Fruit fly (Drosophila melanogaster) whole organism, embryonic: ENCODE data around the gene CG31495.

ENCODE experiments used
- Bteb2 ChIP-seq: fragments of 200-800 bp; sonication (Bioruptor generic); optimal IDR thresholded peaks from 2 replicates; lab custom pipeline; 2016; ENCODE audit warnings: missing biosample characterization, missing genetic modification characterization
- CG11696 ChIP-seq: fragments of 200-800 bp; sonication (Bioruptor generic); IDR thresholded peaks from 2 replicates; pipeline ENCODE4 v1.3.6; 2022; ENCODE audit warnings: missing biosample characterization, missing genetic modification characterization
- CG12236 ChIP-seq: fragments of 200-800 bp; sonication (Bioruptor generic); optimal IDR thresholded peaks from 2 replicates; lab custom pipeline; 2016; ENCODE audit warnings: missing biosample characterization, missing genetic modification characterization
- CG14860 ChIP-seq: fragments of 200-800 bp; sonication (Bioruptor generic); IDR thresholded peaks from 3 replicates; pipeline ENCODE4 v1.3.6; 2022; ENCODE audit warnings: missing biosample characterization, missing genetic modification characterization; ENCODE audit not compliant: partially characterized antibody
- CG15073 ChIP-seq: fragments of 200-800 bp; sonication (Bioruptor generic); optimal IDR thresholded peaks from 2 replicates; lab custom pipeline; 2016; ENCODE audit warnings: missing biosample characterization, missing genetic modification characterization
- CG15269 ChIP-seq: fragments of 200-800 bp; sonication (Bioruptor generic); optimal IDR thresholded peaks from 2 replicates; lab custom pipeline; 2018; ENCODE audit warnings: missing biosample characterization, mild to moderate bottlenecking, missing genetic modification characterization, moderate library complexity
- CG17328 ChIP-seq: fragments of 200-800 bp; sonication (Bioruptor generic); IDR thresholded peaks from 2 replicates; pipeline ENCODE4 v1.3.6; 2022; ENCODE audit warnings: missing biosample characterization, missing genetic modification characterization
- CG2120 ChIP-seq: fragments of 200-800 bp; sonication (Bioruptor generic); optimal IDR thresholded peaks from 3 replicates; lab custom pipeline; 2016; ENCODE audit warnings: missing biosample characterization, missing genetic modification characterization
- CG3163 ChIP-seq: fragments of 200-800 bp; sonication (Bioruptor generic); optimal IDR thresholded peaks from 3 replicates; lab custom pipeline; 2016; ENCODE audit warnings: missing biosample characterization, missing genetic modification characterization
- CG34224 ChIP-seq: fragments of 200-800 bp; sonication (Bioruptor generic); IDR thresholded peaks from 3 replicates; pipeline ENCODE4 v1.3.6; 2022; ENCODE audit warnings: missing biosample characterization, missing genetic modification characterization; ENCODE audit not compliant: partially characterized antibody
- CG3726 ChIP-seq: fragments of 200-800 bp; sonication (Bioruptor generic); IDR thresholded peaks from 3 replicates; pipeline ENCODE4, ENCODE4 v1.3.6; 2022; ENCODE audit warnings: missing biosample characterization, missing genetic modification characterization
- CG42726 ChIP-seq: fragments of 200-800 bp; sonication (Bioruptor generic); IDR thresholded peaks from 2 replicates; pipeline ENCODE4 v1.3.6; 2022; ENCODE audit warnings: missing biosample characterization, missing genetic modification characterization; ENCODE audit not compliant: partially characterized antibody
- CG4360 ChIP-seq: fragments of 200-800 bp; sonication (Bioruptor generic); IDR thresholded peaks from 2 replicates; pipeline ENCODE4 v1.3.6; 2022; ENCODE audit warnings: missing biosample characterization, missing genetic modification characterization
- CG43689 ChIP-seq: fragments of 200-800 bp; sonication (Bioruptor generic); IDR thresholded peaks from 2 replicates; pipeline ENCODE4 v1.3.6; 2022; ENCODE audit warnings: missing biosample characterization, missing genetic modification characterization
- CG4404 ChIP-seq: fragments of 200-800 bp; sonication (Bioruptor generic); IDR thresholded peaks from 2 replicates; pipeline ENCODE4 v1.3.6; 2022; ENCODE audit warnings: missing biosample characterization, missing genetic modification characterization
- CG5953 ChIP-seq: fragments of 200-800 bp; sonication (Bioruptor generic); IDR thresholded peaks from 2 replicates; pipeline ENCODE4 v1.3.6; 2022; ENCODE audit warnings: missing biosample characterization, missing genetic modification characterization
- CG7556 ChIP-seq: fragments of 200-800 bp; sonication (Bioruptor generic); optimal IDR thresholded peaks from 2 replicates; lab custom pipeline; 2017; ENCODE audit warnings: missing biosample characterization, mild to moderate bottlenecking, missing genetic modification characterization
- CG8765 ChIP-seq: fragments of 200-800 bp; sonication (Bioruptor generic); IDR thresholded peaks from 2 replicates; pipeline ENCODE4 v1.3.6; 2022; ENCODE audit warnings: missing biosample characterization, missing genetic modification characterization
- CG9727 ChIP-seq: fragments of 200-800 bp; sonication (Bioruptor generic); optimal IDR thresholded peaks from 3 replicates; lab custom pipeline; 2017; ENCODE audit warnings: missing biosample characterization, mild to moderate bottlenecking, missing genetic modification characterization
- CkIIα-i1 ChIP-seq: fragments of 200-800 bp; sonication (Bioruptor generic); IDR thresholded peaks from 2 replicates; pipeline ENCODE4 v1.3.6; 2022; ENCODE audit warnings: missing biosample characterization, missing genetic modification characterization
- D ChIP-seq, 2 experiments: fragments of 200-800 bp in 1 of 2; fragments of >200 bp in 1 of 2; sonication (Bioruptor generic) in 1 of 2; optimal IDR thresholded peaks; 2 replicates in 1 of 2; 3 replicates in 1 of 2; lab custom pipeline; 2017; ENCODE audit warnings: mild to moderate bottlenecking in 1 of 2, missing biosample characterization in 1 of 2, missing genetic modification characterization in 1 of 2, missing genetic modification reagents in 1 of 2
- Dek ChIP-seq: fragments of 200-800 bp; sonication (Bioruptor generic); optimal IDR thresholded peaks from 3 replicates; lab custom pipeline; 2019; ENCODE audit warnings: missing biosample characterization, mild to moderate bottlenecking, missing genetic modification characterization, moderate library complexity
- Doc3 ChIP-seq: fragments of 200-800 bp; sonication (Bioruptor generic); IDR thresholded peaks from 3 replicates; pipeline ENCODE4 v1.3.6; 2022; ENCODE audit warnings: missing biosample characterization, missing genetic modification characterization; ENCODE audit not compliant: partially characterized antibody
- E2f2 ChIP-seq: fragments of 200-800 bp; sonication (Bioruptor generic); IDR thresholded peaks from 2 replicates; pipeline ENCODE4 v1.3.6; 2022; ENCODE audit warnings: missing biosample characterization, missing genetic modification characterization
- HLH3B ChIP-seq: fragments of 200-800 bp; sonication (Bioruptor generic); IDR thresholded peaks from 2 replicates; pipeline ENCODE4 v1.3.6; 2022; ENCODE audit warnings: missing biosample characterization, missing genetic modification characterization
- HLH4C ChIP-seq: fragments of 200-800 bp; sonication (Bioruptor generic); IDR thresholded peaks from 3 replicates; pipeline ENCODE4 v1.3.6; 2022; ENCODE audit warnings: missing biosample characterization, missing genetic modification characterization; ENCODE audit not compliant: partially characterized antibody
- Hr51 ChIP-seq, 2 experiments: fragments of 200-800 bp; sonication (Bioruptor generic); optimal IDR thresholded peaks; 2 replicates in 1 of 2; 3 replicates in 1 of 2; lab custom pipeline; 2016 to 2018; ENCODE audit warnings: missing biosample characterization in 2 of 2, missing genetic modification characterization in 2 of 2, mild to moderate bottlenecking in 1 of 2, moderate library complexity in 1 of 2
- NFAT ChIP-seq: fragments of 200-800 bp; sonication (Bioruptor generic); IDR thresholded peaks from 2 replicates; pipeline ENCODE4 v1.3.6; 2022; ENCODE audit warnings: missing biosample characterization, missing genetic modification characterization
- Pdp1 ChIP-seq, 2 experiments: fragments of 200-800 bp; sonication (Bioruptor generic); optimal IDR thresholded peaks; 3 replicates each; lab custom pipeline; 2016; ENCODE audit warnings: missing biosample characterization in 2 of 2, missing genetic modification characterization in 2 of 2, mild to moderate bottlenecking in 1 of 2, moderate library complexity in 1 of 2
- ac ChIP-seq: fragments of 200-800 bp; sonication (Bioruptor generic); optimal IDR thresholded peaks from 3 replicates; lab custom pipeline; 2017; ENCODE audit warnings: missing biosample characterization, mild to moderate bottlenecking, missing genetic modification characterization
- ash1 ChIP-seq: fragments of 200-800 bp; sonication (Bioruptor generic); optimal IDR thresholded peaks from 2 replicates; lab custom pipeline; 2018; ENCODE audit warnings: missing biosample characterization, mild to moderate bottlenecking, missing genetic modification characterization
- bbx ChIP-seq: fragments of 200-800 bp; sonication (Bioruptor generic); IDR thresholded peaks from 2 replicates; pipeline ENCODE4 v1.3.6; 2022; ENCODE audit warnings: missing biosample characterization, missing genetic modification characterization; ENCODE audit not compliant: partially characterized antibody
- chinmo ChIP-seq: fragments of 200-800 bp; sonication (Bioruptor generic); IDR thresholded peaks from 4 replicates; pipeline ENCODE4 v1.3.6; 2022; ENCODE audit warnings: missing biosample characterization, missing genetic modification characterization; ENCODE audit not compliant: partially characterized antibody
- chm ChIP-seq: fragments of 200-800 bp; sonication (Bioruptor generic); IDR thresholded peaks from 2 replicates; pipeline ENCODE4 v1.3.6; 2022; ENCODE audit warnings: missing biosample characterization, missing genetic modification characterization
- ci ChIP-seq: fragments of 200-800 bp; sonication (Bioruptor generic); IDR thresholded peaks from 3 replicates; pipeline ENCODE4 v1.3.6; 2022; ENCODE audit warnings: missing biosample characterization, missing genetic modification characterization
- dan ChIP-seq: fragments of 200-800 bp; sonication (Bioruptor generic); IDR thresholded peaks from 2 replicates; pipeline ENCODE4 v1.3.6; 2022; ENCODE audit warnings: missing biosample characterization, missing genetic modification characterization
- fd96Cb ChIP-seq: fragments of 200-800 bp; sonication (Bioruptor generic); optimal IDR thresholded peaks from 2 replicates; lab custom pipeline; 2018; ENCODE audit warnings: missing biosample characterization, mild to moderate bottlenecking, missing genetic modification characterization, moderate library complexity
- gce ChIP-seq: fragments of 200-800 bp; sonication (Bioruptor generic); IDR thresholded peaks from 3 replicates; pipeline ENCODE4 v1.3.6; 2022; ENCODE audit warnings: missing biosample characterization, missing genetic modification characterization
- inv ChIP-seq: fragments of 200-800 bp; sonication (Bioruptor generic); IDR thresholded peaks from 2 replicates; pipeline ENCODE4 v1.3.6; 2022; ENCODE audit warnings: missing biosample characterization, missing genetic modification characterization; ENCODE audit not compliant: partially characterized antibody
- jumu ChIP-seq: fragments of 200-800 bp; sonication (Bioruptor generic); optimal IDR thresholded peaks from 3 replicates; lab custom pipeline; 2016; ENCODE audit warnings: missing biosample characterization, missing genetic modification characterization
- kay ChIP-seq: fragments of 200-800 bp; sonication (Bioruptor generic); optimal IDR thresholded peaks from 2 replicates; lab custom pipeline; 2016; ENCODE audit warnings: missing biosample characterization, missing genetic modification characterization
- pb ChIP-seq: fragments of 200-800 bp; sonication (Bioruptor generic); optimal IDR thresholded peaks from 3 replicates; lab custom pipeline; 2016; ENCODE audit warnings: missing biosample characterization, missing genetic modification characterization
- pros ChIP-seq: fragments of 200-800 bp; sonication (Bioruptor generic); optimal IDR thresholded peaks from 3 replicates; lab custom pipeline; 2019; ENCODE audit warnings: missing biosample characterization, mild to moderate bottlenecking, missing genetic modification characterization, moderate library complexity
- sc ChIP-seq, 3 experiments: fragments of >200 bp in 2 of 3; fragments of 200-800 bp in 1 of 3; sonication (Bioruptor generic) in 1 of 3; optimal IDR thresholded peaks; 2 replicates in 2 of 3; 3 replicates in 1 of 3; lab custom pipeline; 2017; ENCODE audit warnings: mild to moderate bottlenecking in 1 of 3, missing biosample characterization in 1 of 3, missing genetic modification characterization in 1 of 3, missing genetic modification reagents in 1 of 3
- scrt ChIP-seq: fragments of 200-800 bp; sonication (Bioruptor generic); optimal IDR thresholded peaks from 2 replicates; lab custom pipeline; 2018; ENCODE audit warnings: missing biosample characterization, mild to moderate bottlenecking, missing genetic modification characterization, moderate library complexity
- sens ChIP-seq: fragments of 200-800 bp; sonication (Bioruptor generic); peaks from one replicate; lab custom pipeline; 2016; ENCODE audit warnings: missing biosample characterization, missing genetic modification characterization
- sens-2 ChIP-seq: fragments of 200-800 bp; sonication (Bioruptor generic); IDR thresholded peaks from 2 replicates; pipeline ENCODE4 v1.3.6; 2022; ENCODE audit warnings: missing biosample characterization, missing genetic modification characterization
- trem ChIP-seq: fragments of 200-800 bp; optimal IDR thresholded peaks from 3 replicates; lab custom pipeline; 2019; ENCODE audit warnings: missing biosample characterization, mild to moderate bottlenecking, missing genetic modification characterization, moderate library complexity
- wek ChIP-seq: fragments of 200-800 bp; sonication (Bioruptor generic); optimal IDR thresholded peaks from 3 replicates; lab custom pipeline; 2018; ENCODE audit warnings: missing biosample characterization, mild to moderate bottlenecking, missing genetic modification characterization, moderate library complexity
- zen ChIP-seq: fragments of 200-800 bp; sonication (Bioruptor generic); optimal IDR thresholded peaks from 3 replicates; lab custom pipeline; 2018; ENCODE audit warnings: missing biosample characterization, mild to moderate bottlenecking, missing genetic modification characterization, moderate library complexity

The CG31495 gene

DNA sequence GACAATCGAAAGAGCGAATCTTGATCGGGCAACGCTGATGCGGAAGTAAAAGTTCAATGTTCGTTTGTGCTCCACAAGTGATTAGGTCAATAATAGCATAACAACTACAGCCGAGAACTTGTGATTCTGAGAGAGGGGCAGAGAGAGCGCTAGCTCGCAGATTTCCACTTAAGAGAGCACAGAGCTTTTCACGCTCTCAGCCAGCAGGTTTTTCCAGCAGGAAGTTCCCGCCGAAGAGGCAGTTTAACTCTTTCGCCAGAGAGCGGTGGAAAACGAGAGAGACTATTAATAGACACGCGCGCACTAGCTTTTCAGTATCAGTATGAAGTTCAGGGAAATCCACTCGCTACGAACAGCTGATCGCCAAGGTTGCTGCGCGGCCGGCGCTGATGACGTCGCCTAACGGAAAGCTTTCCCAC lies 24.7 kb downstream of the CG31495 start (continued):
- TF ChIP-seq ash1 (GFP tag; lab: Kevin White, UChicago) (no peak), CG15073 (GFP tag; lab: Kevin White, UChicago) (no peak), fd96Cb (tag; lab: Kevin White, UChicago) (no peak), scrt (GFP tag; lab: Kevin White, UChicago) (no peak), CG3163 (GFP tag; lab: Kevin White, UChicago) (peak; percentile 90), CG7556 (no peak), dan (GFP tag; lab: Robert Waterston, UW) (no peak), Bteb2 (no peak), trem (tag; lab: Kevin White, UChicago) (no peak), CG17328 (0 out of 2 replicates have a peak, but pooled peaks have one; percentile 20), sc (optimal IDR thresholded peaks at IDR 0.05; lab: Kevin White, UChicago) (no peak), sc (GFP tag; optimal IDR thresholded peaks at IDR 0.05; lab: Kevin White, UChicago) (no peak), CG5953 (GFP tag; lab: Robert Waterston, UW) (no peak), CG4360 (GFP tag; lab: Robert Waterston, UW) (no peak), CG4404 (GFP tag; lab: Robert Waterston, UW) (no peak), pros (GFP tag; lab: Kevin White, UChicago) (no peak), D (optimal IDR thresholded peaks at IDR 0.05; lab: Kevin White, UChicago) (no peak), D (GFP tag; optimal IDR thresholded peaks at IDR 0.05; lab: Kevin White, UChicago) (no peak), CG3726 (GFP tag; lab: Robert Waterston, UW) (no peak), Hr51 (GFP tag; optimal IDR thresholded peaks at IDR 0.05; lab: Kevin White, UChicago) (no peak), CG12236 (GFP tag; lab: Kevin White, UChicago) (no peak), zen (tag; lab: Kevin White, UChicago) (no peak), sens-2 (GFP tag; lab: Robert Waterston, UW) (no peak), CG43689 (GFP tag; lab: Robert Waterston, UW) (no peak), pb (GFP tag; lab: Kevin White, UChicago) (no peak), HLH4C (GFP tag; lab: Robert Waterston, UW) (no peak), jumu (GFP tag; lab: Kevin White, UChicago) (no peak), E2f2 (GFP tag; lab: Robert Waterston, UW) (no peak), Dek (tag; lab: Kevin White, UChicago) (no peak), Doc3 (GFP tag; lab: Robert Waterston, UW) (0 out of 3 replicates have a peak, but pooled peaks have one; percentile 36), CG2120 (GFP tag; lab: Kevin White, UChicago) (no peak), kay (GFP tag; lab: Kevin White, UChicago) (no peak), Pdp1 (GFP tag; optimal IDR thresholded peaks at IDR 0.05; lab: Kevin White, UChicago) (peak in 1 of 2 experiments; percentile 56), inv (GFP tag; lab: Robert Waterston, UW) (no peak), ci (GFP tag; lab: Robert Waterston, UW) (no peak; the same call in 2 of the 3 replicates), wek (GFP tag; lab: Kevin White, UChicago) (no peak), CG42726 (GFP tag; lab: Robert Waterston, UW) (no peak), chm (GFP tag; lab: Robert Waterston, UW) (no peak), chinmo (GFP tag; lab: Robert Waterston, UW) (peak; percentile 79; the same call in 2 of the 4 replicates), CG15269 (tag; lab: Kevin White, UChicago) (no peak), CG8765 (no peak), CG34224 (GFP tag; lab: Robert Waterston, UW) (peak; percentile 40; the same call in 2 of the 3 replicates), sens (peak; percentile 29), bbx (GFP tag; lab: Robert Waterston, UW) (no peak), NFAT (GFP tag; lab: Robert Waterston, UW) (no peak), CG11696 (GFP tag; lab: Robert Waterston, UW) (no peak), HLH3B (GFP tag; lab: Robert Waterston, UW) (no peak), ac (GFP tag; lab: Kevin White, UChicago) (no peak), CG9727 (no peak), gce (GFP tag; lab: Robert Waterston, UW) (peak; percentile 25; the same call in 1 of the 3 replicates), CkIIα-i1 (no peak), CG14860 (GFP tag; lab: Robert Waterston, UW) (no peak)
